Worm (Caenorhabditis elegans): ENCODE results near the gene nlp-70.

DNA sequence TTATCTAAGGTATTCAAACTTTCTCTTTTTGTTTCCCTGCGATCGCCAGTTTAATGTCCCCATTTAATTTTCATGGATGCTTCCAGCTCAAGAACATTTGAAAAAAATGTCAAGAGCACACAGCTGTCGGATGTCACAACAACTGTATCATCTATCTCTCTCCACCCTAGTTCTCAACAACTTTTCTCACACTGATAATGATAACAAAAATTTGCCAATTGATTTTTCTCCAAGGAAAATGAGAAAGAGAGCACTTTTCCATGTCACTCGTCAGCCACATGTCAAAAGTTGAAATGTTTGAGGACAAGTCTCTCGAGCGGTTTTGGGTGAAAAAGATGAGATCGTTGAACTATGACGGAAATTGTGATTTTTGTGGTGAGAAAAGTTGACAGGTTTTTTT is 8.4 kb upstream of the nlp-70 start:
- TF ChIP-seq unc-130 (GFP tag; optimal IDR thresholded peaks at IDR 0.05) = no peak
- no peak for TF ChIP-seq lir-3 (tag; optimal IDR thresholded peaks at IDR 0.05)
- TF ChIP-seq cey-2 (tag; optimal IDR thresholded peaks at IDR 0.05; ENCODE audit: borderline replicate concordance, insufficient read depth) = no peak
